Fruit fly (Drosophila melanogaster): ENCODE results near the gene Esyt2.

dm6 chr3R:24563039-24563825 is 18.7 kb downstream of the Esyt2 start:
- TF ChIP-seq h (GFP tag; optimal IDR thresholded peaks at IDR 0.05) = no peak
- TF ChIP-seq CG32264 (GFP tag; optimal IDR thresholded peaks at IDR 0.05) = no peak
- no peak for TF ChIP-seq jim (GFP tag; optimal IDR thresholded peaks at IDR 0.05)
- no peak for TF ChIP-seq Jra (GFP tag; optimal IDR thresholded peaks at IDR 0.05)
- no peak for TF ChIP-seq pan (optimal IDR thresholded peaks at IDR 0.05)
- no peak for TF ChIP-seq psq (GFP tag; optimal IDR thresholded peaks at IDR 0.05)
- TF ChIP-seq Hr83 (GFP tag; optimal IDR thresholded peaks at IDR 0.05; ENCODE audit: poor library complexity, severe bottlenecking) = no peak
